Fruit fly (Drosophila melanogaster) whole organism, adult: ENCODE results near the gene CG34461.

ENCODE experiments used
- CG11617 ChIP-seq: fragments of 200-800 bp; sonication (Bioruptor generic); optimal IDR thresholded peaks from 2 replicates; lab custom pipeline; 2017; ENCODE audit warnings: mild to moderate bottlenecking, missing biosample characterization, missing genetic modification reagents, missing genetic modification characterization
- CG12768 ChIP-seq: fragments of 200-800 bp; sonication (Bioruptor generic); optimal IDR thresholded peaks from 2 replicates; lab custom pipeline; 2017; ENCODE audit warnings: missing biosample characterization, missing genetic modification characterization, mild to moderate bottlenecking, moderate library complexity, missing genetic modification reagents
- CG14711 ChIP-seq: fragments of 200-800 bp; sonication (Bioruptor generic); optimal IDR thresholded peaks from 2 replicates; lab custom pipeline; 2018; ENCODE audit warnings: missing biosample characterization, mild to moderate bottlenecking, missing genetic modification characterization, moderate library complexity
- CG1620 ChIP-seq: fragments of 200-800 bp; sonication (Bioruptor generic); optimal IDR thresholded peaks from 2 replicates; lab custom pipeline; 2016; ENCODE audit warnings: missing biosample characterization, missing genetic modification characterization
- CG33017 ChIP-seq: fragments of 200-800 bp; sonication (Bioruptor generic); optimal IDR thresholded peaks from 2 replicates; lab custom pipeline; 2018; ENCODE audit warnings: missing biosample characterization, mild to moderate bottlenecking, missing genetic modification characterization, moderate library complexity
- CG5204 ChIP-seq: fragments of 200-800 bp; sonication (Bioruptor generic); optimal IDR thresholded peaks from 2 replicates; lab custom pipeline; 2016; ENCODE audit warnings: missing biosample characterization, missing genetic modification characterization
- CG7045 ChIP-seq: fragments of 200-800 bp; sonication (Bioruptor generic); optimal IDR thresholded peaks from 2 replicates; lab custom pipeline; 2017; ENCODE audit warnings: missing biosample characterization, mild to moderate bottlenecking, missing genetic modification characterization
- CG7101 ChIP-seq: fragments of 200-800 bp; sonication (Bioruptor generic); optimal IDR thresholded peaks from 2 replicates; lab custom pipeline; 2018; ENCODE audit warnings: missing biosample characterization, mild to moderate bottlenecking, missing genetic modification characterization, moderate library complexity
- Clk ChIP-seq: fragments of 200-800 bp; sonication (Bioruptor generic); optimal IDR thresholded peaks from 2 replicates; lab custom pipeline; 2017; ENCODE audit warnings: missing biosample characterization, missing genetic modification characterization
- Crg-1 ChIP-seq: fragments of 200-800 bp; sonication (Bioruptor generic); optimal IDR thresholded peaks from 2 replicates; lab custom pipeline; 2016; ENCODE audit warnings: missing biosample characterization, missing genetic modification characterization
- Hr96 ChIP-seq: fragments of 200-800 bp; sonication (Bioruptor generic); optimal IDR thresholded peaks from 2 replicates; lab custom pipeline; 2016; ENCODE audit warnings: missing biosample characterization, missing genetic modification characterization
- Mnt ChIP-seq: fragments of 200-800 bp; sonication (Bioruptor generic); optimal IDR thresholded peaks from 2 replicates; lab custom pipeline; 2016; ENCODE audit warnings: missing biosample characterization, mild to moderate bottlenecking, missing genetic modification characterization
- bab1 ChIP-seq: fragments of 200-800 bp; sonication (Bioruptor generic); optimal IDR thresholded peaks from 3 replicates; lab custom pipeline; 2019; ENCODE audit warnings: missing biosample characterization, mild to moderate bottlenecking, missing genetic modification characterization, moderate library complexity
- cic ChIP-seq: fragments of 200-800 bp; sonication (Bioruptor generic); optimal IDR thresholded peaks from 2 replicates; lab custom pipeline; 2017; ENCODE audit warnings: missing biosample characterization, mild to moderate bottlenecking, missing genetic modification characterization, moderate library complexity
- cnc ChIP-seq, 2 experiments: fragments of >200 bp; optimal IDR thresholded peaks; 2 replicates each; lab custom pipeline; 2017
- kay ChIP-seq: fragments of 200-800 bp; sonication (Bioruptor generic); peaks from one replicate; lab custom pipeline; 2016; ENCODE audit warnings: missing biosample characterization, missing genetic modification characterization, borderline replicate concordance
- ovo ChIP-seq: fragments of 200-800 bp; sonication (Bioruptor generic); optimal IDR thresholded peaks from 2 replicates; lab custom pipeline; 2016; ENCODE audit warnings: missing biosample characterization, missing genetic modification characterization
- pad ChIP-seq: fragments of 200-800 bp; sonication (Bioruptor generic); optimal IDR thresholded peaks from 3 replicates; lab custom pipeline; 2017; ENCODE audit warnings: missing biosample characterization, missing genetic modification characterization, mild to moderate bottlenecking, moderate library complexity, missing genetic modification reagents
- tj ChIP-seq: fragments of 200-800 bp; sonication (Bioruptor generic); optimal IDR thresholded peaks from 3 replicates; lab custom pipeline; 2017; ENCODE audit warnings: missing biosample characterization, mild to moderate bottlenecking, missing genetic modification characterization, moderate library complexity
- toe ChIP-seq: fragments of 200-800 bp; sonication (Bioruptor generic); optimal IDR thresholded peaks from 2 replicates; lab custom pipeline; 2016; ENCODE audit warnings: missing biosample characterization, missing genetic modification characterization

The CG34461 gene

DNA sequence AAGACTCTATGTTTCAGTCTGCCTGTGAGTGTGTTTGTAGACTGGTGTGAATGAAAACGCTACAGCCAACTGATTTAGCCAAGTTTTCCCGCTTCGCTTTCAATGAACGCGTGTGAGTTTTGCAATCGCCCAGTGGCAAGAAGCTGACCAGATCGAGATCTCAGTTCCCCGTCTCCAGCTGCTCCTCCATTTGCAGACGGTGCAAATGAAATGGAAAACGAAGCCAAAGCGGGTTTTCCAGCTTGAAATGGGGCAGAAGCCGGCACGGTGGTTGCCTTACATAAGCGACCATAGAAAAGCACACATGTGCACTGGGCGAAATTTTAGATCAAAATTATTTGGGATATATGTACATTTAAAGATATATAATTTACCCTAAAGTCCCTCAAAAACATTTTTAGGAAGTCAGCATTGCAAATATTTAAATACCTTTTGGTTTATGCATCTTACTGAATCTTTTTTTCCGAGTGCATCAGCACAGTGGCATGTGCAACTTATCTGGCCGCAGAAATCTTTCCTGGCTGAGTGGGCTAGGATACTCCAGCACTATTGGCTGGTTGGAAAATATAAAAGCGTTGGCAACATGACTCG lies 6.6 kb upstream of the CG34461 start, which contains the start of gene CG43059:
TSS of gene CG43059 (minus strand) at position 51 of the 591 bp plus-strand sequence.
- TF ChIP-seq Clk (GFP tag; lab: Kevin White, UChicago) (no peak), toe (GFP tag; lab: Kevin White, UChicago) (no peak), CG33017 (no peak), CG1620 (GFP tag; lab: Kevin White, UChicago) (no peak), cnc (optimal IDR thresholded peaks at IDR 0.05; lab: Kevin White, UChicago) (no peak), tj (no peak), ovo (GFP tag; lab: Kevin White, UChicago) (no peak), bab1 (GFP tag; lab: Kevin White, UChicago) (no peak), cic (GFP tag; lab: Kevin White, UChicago) (no peak), CG11617 (no peak), Crg-1 (GFP tag; lab: Kevin White, UChicago) (no peak), CG7101 (tag; lab: Kevin White, UChicago) (no peak), Hr96 (GFP tag; lab: Kevin White, UChicago) (no peak)

DNA sequence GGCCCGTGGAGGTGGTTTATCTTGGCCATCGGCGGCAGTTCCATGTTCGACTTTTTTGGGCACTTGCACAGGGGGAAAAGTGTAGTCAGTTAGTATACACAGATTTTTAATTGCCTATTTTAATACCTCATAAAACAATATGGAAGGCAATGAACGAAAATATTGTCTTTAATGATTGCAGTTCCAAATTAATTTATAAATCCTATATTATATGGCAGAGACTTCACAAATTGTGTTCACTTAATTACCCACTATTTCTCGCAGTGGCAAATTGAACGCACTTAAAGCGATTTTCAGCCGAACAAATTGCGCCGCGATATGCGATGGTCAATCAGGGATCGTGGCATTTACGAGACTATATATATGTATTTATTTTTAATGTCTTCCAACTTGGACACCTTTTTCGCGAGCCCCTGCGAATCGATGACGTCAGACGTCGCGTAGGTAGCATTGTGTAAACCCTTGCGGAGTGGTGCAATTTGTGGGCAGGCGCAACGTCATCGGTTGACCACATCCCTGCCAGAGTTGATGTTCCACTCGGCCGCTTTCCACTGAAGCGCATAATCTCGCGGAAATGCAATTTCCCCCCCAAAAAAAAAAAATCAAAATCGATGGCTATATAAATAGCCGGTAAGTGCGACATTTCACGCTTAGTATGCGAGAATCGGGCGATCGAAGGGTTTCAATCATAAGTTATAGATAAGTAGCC lies 5.4 kb upstream of the CG34461 start, which contains the start of gene CG13670:
TSS of gene CG13670 (plus strand) at position 659 of the 709 bp plus-strand sequence.
- TF ChIP-seq toe (GFP tag; lab: Kevin White, UChicago) = no peak
- no peak for TF ChIP-seq kay (GFP tag; lab: Kevin White, UChicago)
- TF ChIP-seq tj = no peak
- TF ChIP-seq Clk (GFP tag; lab: Kevin White, UChicago) = no peak
- TF ChIP-seq Hr96 (GFP tag; lab: Kevin White, UChicago) = no peak
- no peak for TF ChIP-seq CG11617
- no peak for TF ChIP-seq cnc (optimal IDR thresholded peaks at IDR 0.05; lab: Kevin White, UChicago)
- no peak for TF ChIP-seq CG7101 (tag; lab: Kevin White, UChicago)
- TF ChIP-seq ovo (GFP tag; lab: Kevin White, UChicago) = no peak
- no peak for TF ChIP-seq Crg-1 (GFP tag; lab: Kevin White, UChicago)
- no peak for TF ChIP-seq CG7045 (GFP tag; lab: Kevin White, UChicago)
- TF ChIP-seq Mnt = no peak
- TF ChIP-seq CG12768 (GFP tag; lab: Kevin White, UChicago) = no peak

DNA sequence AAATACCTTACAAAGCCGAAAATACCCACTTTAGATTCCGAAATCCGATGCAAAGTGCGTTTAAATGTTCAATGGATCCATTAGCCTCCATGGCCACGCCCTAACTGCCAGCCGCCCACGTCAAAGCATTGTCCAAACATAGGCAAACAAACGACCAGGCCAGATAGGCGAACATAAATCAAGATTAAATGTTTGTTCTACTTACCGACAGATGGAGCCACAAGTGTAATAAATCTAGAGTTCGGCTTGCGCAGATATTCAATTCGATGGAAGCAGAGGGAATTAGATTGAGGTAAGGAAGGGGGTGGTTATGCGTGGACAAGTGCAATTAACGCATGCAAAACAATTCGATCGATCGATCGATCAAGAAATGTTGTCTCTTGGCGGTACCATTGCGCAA lies 1.8 kb upstream of the CG34461 start:
- TF ChIP-seq bab1 (GFP tag; lab: Kevin White, UChicago) = no peak
- TF ChIP-seq cnc (optimal IDR thresholded peaks at IDR 0.05; lab: Kevin White, UChicago) = no peak
- TF ChIP-seq Crg-1 (GFP tag; lab: Kevin White, UChicago) = no peak
- TF ChIP-seq tj = no peak
- no peak for TF ChIP-seq Clk (GFP tag; lab: Kevin White, UChicago)
- TF ChIP-seq CG12768 (GFP tag; lab: Kevin White, UChicago) = no peak
- TF ChIP-seq CG33017 = no peak
- TF ChIP-seq Mnt = no peak
- TF ChIP-seq CG7045 (GFP tag; lab: Kevin White, UChicago) = no peak
- no peak for TF ChIP-seq CG5204
- no peak for TF ChIP-seq kay (GFP tag; lab: Kevin White, UChicago)
- TF ChIP-seq CG11617 = no peak
- no peak for TF ChIP-seq CG7101 (tag; lab: Kevin White, UChicago)

dm6 chr3L:8328283-8328682 lies 2.6 kb downstream of the CG34461 start, which contains the start of gene CG34462:
Gene CG34462 (plus strand): TSS chr3L:8328583.
- TF ChIP-seq cnc (optimal IDR thresholded peaks at IDR 0.05; lab: Kevin White, UChicago) = no peak
- TF ChIP-seq Crg-1 (GFP tag; lab: Kevin White, UChicago) = no peak

DNA sequence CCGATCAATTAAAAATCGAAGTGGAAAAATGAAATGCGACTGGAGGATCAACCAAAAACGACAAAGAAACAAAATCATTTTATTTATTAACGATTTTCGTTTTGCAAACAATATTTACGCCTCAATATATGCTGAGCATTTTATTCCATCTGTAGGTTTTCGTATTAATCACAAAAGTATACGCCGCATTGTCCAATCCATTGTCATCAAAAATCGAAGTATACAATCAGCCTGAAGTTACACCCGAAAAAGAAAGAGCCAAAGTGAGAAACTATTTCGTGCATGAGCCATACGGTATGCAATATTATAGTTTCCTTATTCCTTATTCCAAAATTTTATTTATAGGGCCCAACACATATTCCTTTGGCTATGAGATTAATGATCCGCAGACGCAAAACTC lies 3.3 kb downstream of the CG34461 start:
- no peak for TF ChIP-seq Crg-1 (GFP tag; lab: Kevin White, UChicago)
- no peak for TF ChIP-seq CG33017
- TF ChIP-seq CG14711 = no peak

dm6 chr3L:8331414-8331813 lies 5.8 kb downstream of the CG34461 start:
- no peak for TF ChIP-seq pad (GFP tag; lab: Kevin White, UChicago)
- no peak for TF ChIP-seq CG5204
- TF ChIP-seq Clk (GFP tag; lab: Kevin White, UChicago) = no peak
- no peak for TF ChIP-seq toe (GFP tag; lab: Kevin White, UChicago)
- no peak for TF ChIP-seq CG12768 (GFP tag; lab: Kevin White, UChicago)
- TF ChIP-seq cnc (optimal IDR thresholded peaks at IDR 0.05; lab: Kevin White, UChicago) = no peak
- TF ChIP-seq CG7045 (GFP tag; lab: Kevin White, UChicago) = no peak
- no peak for TF ChIP-seq Hr96 (GFP tag; lab: Kevin White, UChicago)
- no peak for TF ChIP-seq tj
- no peak for TF ChIP-seq CG33017
- TF ChIP-seq Mnt = no peak
- TF ChIP-seq Crg-1 (GFP tag; lab: Kevin White, UChicago) = no peak
- TF ChIP-seq CG7101 (tag; lab: Kevin White, UChicago) = no peak
- no peak for TF ChIP-seq CG1620 (GFP tag; lab: Kevin White, UChicago)
- no peak for TF ChIP-seq cic (GFP tag; lab: Kevin White, UChicago)
- no peak for TF ChIP-seq kay (GFP tag; lab: Kevin White, UChicago)
